Fruit fly (Drosophila melanogaster): Measurements from ENCODE around the gene CG13083.

CG13083 gene

dm6 chr2L:19453381-19453780 is 33.9 kb upstream of the CG13083 start, which contains the start of gene Top2 (continued):
- TF ChIP-seq Blimp-1 (GFP tag; optimal IDR thresholded peaks at IDR 0.05) = no peak
- TF ChIP-seq CG33557 (GFP tag; optimal IDR thresholded peaks at IDR 0.05) = no peak
- peak; percentile 99 for TF ChIP-seq CG31441 (GFP tag; IDR thresholded peaks at IDR 0.05)
- TF ChIP-seq CG15601 (tag; optimal IDR thresholded peaks at IDR 0.05) = peak; percentile 36
- peak; percentile 81 for TF ChIP-seq CG8290 (GFP tag; optimal IDR thresholded peaks at IDR 0.05)
- TF ChIP-seq CG8290 (tag; optimal IDR thresholded peaks at IDR 0.05) = peak in 1 of 2 experiments; percentile 88
- TF ChIP-seq Ssrp (tag; optimal IDR thresholded peaks at IDR 0.05) = peak; percentile 43
- TF ChIP-seq CG10565 (GFP tag; optimal IDR thresholded peaks at IDR 0.05) = no peak
- peak; percentile 27 for TF ChIP-seq gsb-n (tag; optimal IDR thresholded peaks at IDR 0.05)
- no peak for TF ChIP-seq CG8359 (GFP tag; optimal IDR thresholded peaks at IDR 0.05; ENCODE audit: borderline replicate concordance)
- peak; percentile 21 for TF ChIP-seq yki (optimal IDR thresholded peaks at IDR 0.05)
- TF ChIP-seq pita (GFP tag; optimal IDR thresholded peaks at IDR 0.05) = peak; percentile 95
- no peak; the same call in 3 of the 4 replicates for TF ChIP-seq Gug (GFP tag; IDR thresholded peaks at IDR 0.05)
- TF ChIP-seq so (GFP tag; IDR thresholded peaks at IDR 0.05) = no peak; the same call in 2 of the 3 replicates
- TF ChIP-seq jing (GFP tag; optimal IDR thresholded peaks at IDR 0.05) = no peak
- TF ChIP-seq trem (tag; optimal IDR thresholded peaks at IDR 0.05) = peak; percentile 78
- no peak for TF ChIP-seq CG18599 (GFP tag; optimal IDR thresholded peaks at IDR 0.05)
- no peak for TF ChIP-seq CG2202 (tag; optimal IDR thresholded peaks at IDR 0.05)
- TF ChIP-seq nmo (GFP tag; optimal IDR thresholded peaks at IDR 0.05) = peak; percentile 70
- peak; percentile 55; the same call in 1 of the 2 replicates for TF ChIP-seq NFAT (GFP tag; IDR thresholded peaks at IDR 0.05)
- peak; percentile 38 for TF ChIP-seq sug (tag; optimal IDR thresholded peaks at IDR 0.05)
- TF ChIP-seq br (optimal IDR thresholded peaks at IDR 0.05) = no peak
- no peak for TF ChIP-seq nau (GFP tag; optimal IDR thresholded peaks at IDR 0.05)
- TF ChIP-seq CG11247 (GFP tag; IDR thresholded peaks at IDR 0.05) = no peak
- peak; percentile 27 for TF ChIP-seq CG8924 (tag; optimal IDR thresholded peaks at IDR 0.05)
- TF ChIP-seq peb (GFP tag; IDR thresholded peaks at IDR 0.05) = no peak
- TF ChIP-seq CG11456 (GFP tag; IDR thresholded peaks at IDR 0.05) = peak; percentile 61; the same call in 1 of the 3 replicates
- no peak for TF ChIP-seq HLHmδ (GFP tag; optimal IDR thresholded peaks at IDR 0.05)
- TF ChIP-seq Pdp1 (GFP tag; optimal IDR thresholded peaks at IDR 0.05) = peak; percentile 6 to 86
- TF ChIP-seq luna (GFP tag; optimal IDR thresholded peaks at IDR 0.05) = no peak
- TF ChIP-seq sob (GFP tag; IDR thresholded peaks at IDR 0.05) = peak; percentile 48; the same call in 1 of the 2 replicates
- peak; percentile 8 for TF ChIP-seq dmrt11E (tag; optimal IDR thresholded peaks at IDR 0.05)
- TF ChIP-seq odd (GFP tag; optimal IDR thresholded peaks at IDR 0.05) = no peak
- no peak for TF ChIP-seq ac (GFP tag; optimal IDR thresholded peaks at IDR 0.05)
- TF ChIP-seq ro (GFP tag; IDR thresholded peaks at IDR 0.05) = no peak
- TF ChIP-seq NC2β (GFP tag; optimal IDR thresholded peaks at IDR 0.05) = peak; percentile 33
- no peak for TF ChIP-seq tll (GFP tag; optimal IDR thresholded peaks at IDR 0.05)
- TF ChIP-seq dati (GFP tag; IDR thresholded peaks at IDR 0.05) = no peak
- no peak for TF ChIP-seq az2 (GFP tag; optimal IDR thresholded peaks at IDR 0.05)
- TF ChIP-seq z (GFP tag; IDR thresholded peaks at IDR 0.05) = no peak
- TF ChIP-seq Hr51 (GFP tag; optimal IDR thresholded peaks at IDR 0.05) = peak in 1 of 2 experiments; percentile 48
- no peak for TF ChIP-seq Optix (GFP tag; IDR thresholded peaks at IDR 0.05)
- TF ChIP-seq CG14860 (GFP tag; IDR thresholded peaks at IDR 0.05; ENCODE audit: partially characterized antibody) = peak; percentile 77
- no peak for TF ChIP-seq nerfin-1 (tag; optimal IDR thresholded peaks at IDR 0.05)
- TF ChIP-seq Usf (GFP tag; optimal IDR thresholded peaks at IDR 0.05) = peak; percentile 81
- TF ChIP-seq prd (optimal IDR thresholded peaks at IDR 0.05) = no peak
- no peak for TF ChIP-seq prd (GFP tag; IDR thresholded peaks at IDR 0.05)
- peak; percentile 10 for TF ChIP-seq Bdp1 (GFP tag; optimal IDR thresholded peaks at IDR 0.05)
- TF ChIP-seq CG10462 (GFP tag; optimal IDR thresholded peaks at IDR 0.05) = peak; percentile 20
- TF ChIP-seq Dfd (GFP tag; optimal IDR thresholded peaks at IDR 0.05) = no peak
- TF ChIP-seq CG9817 (tag; optimal IDR thresholded peaks at IDR 0.05) = peak; percentile 30

Data from whole organism, embryonic.